Worm (Caenorhabditis elegans) whole organism, midembryonic: ENCODE results near the gene F32D8.2.

Experiments used
- T22C8.4 ChIP-seq: fragments of 200-800 bp; sonication (Bioruptor generic); IDR thresholded peaks from 2 replicates; pipeline ENCODE4 v1.3.6; 2022; ENCODE audit warnings: missing genetic modification characterization, missing compliant biosample characterization
- flt-1 ChIP-seq: fragments of 200-800 bp; sonication (Bioruptor generic); IDR thresholded peaks from 2 replicates; pipeline ENCODE4 v1.3.6; 2022; ENCODE audit warnings: missing genetic modification characterization, missing compliant biosample characterization
- ztf-29 ChIP-seq: fragments of 200-800 bp; sonication (Bioruptor generic); IDR thresholded peaks from 2 replicates; pipeline ENCODE4 v1.3.6; 2022; ENCODE audit warnings: missing genetic modification reagents, missing genetic modification characterization, missing compliant biosample characterization

ce11 chrV:10925658-10926057 is 42.1 kb downstream of the F32D8.2 start:
- TF ChIP-seq ztf-29 (GFP tag; lab: Robert Waterston, UW) (no peak), T22C8.4 (no peak), flt-1 (GFP tag; lab: Robert Waterston, UW) (no peak)
